Worm (Caenorhabditis elegans) whole organism, L2 larva: ENCODE measurements around the gene Y37E11AL.12.

Experiments used
- ZK546.5 ChIP-seq: sonication (generic microtip); optimal IDR thresholded peaks from 2 replicates; lab custom pipeline; 2017; ENCODE audit warnings: missing biosample characterization, missing genetic modification characterization
- aly-2 ChIP-seq: fragments of 150-350 bp; optimal IDR thresholded peaks from 2 replicates; lab custom pipeline; 2014; ENCODE audit warnings: missing biosample characterization, missing genetic modification characterization
- blmp-1 ChIP-seq: sonication (generic microtip); optimal IDR thresholded peaks from 2 replicates; lab custom pipeline; 2017; ENCODE audit warnings: missing genetic modification characterization, mild to moderate bottlenecking, missing compliant biosample characterization, antibody characterized with exemption, moderate library complexity; ENCODE audit not compliant: insufficient read depth
- elt-1 ChIP-seq: fragments of 150-350 bp; optimal IDR thresholded peaks from 2 replicates; lab custom pipeline; 2014; ENCODE audit warnings: missing biosample characterization, missing genetic modification characterization
- elt-3 ChIP-seq: sonication (generic microtip); optimal IDR thresholded peaks from 2 replicates; lab custom pipeline; 2017; ENCODE audit warnings: missing biosample characterization, missing genetic modification characterization
- mdl-1 ChIP-seq, 2 experiments: fragments of 150-350 bp in 1 of 2; sonication (generic microtip) in 1 of 2; optimal IDR thresholded peaks; 2 replicates each; lab custom pipeline; 2017; ENCODE audit warnings: missing biosample characterization in 2 of 2, missing genetic modification characterization in 2 of 2
- nhr-11 ChIP-seq: fragments of 150-350 bp; optimal IDR thresholded peaks from 2 replicates; lab custom pipeline; 2014; ENCODE audit warnings: missing biosample characterization, missing genetic modification characterization
- nhr-12 ChIP-seq: fragments of 150-350 bp; optimal IDR thresholded peaks from 2 replicates; lab custom pipeline; 2014; ENCODE audit warnings: missing biosample characterization, missing genetic modification characterization
- nhr-237 ChIP-seq: fragments of 150-350 bp; optimal IDR thresholded peaks from 2 replicates; lab custom pipeline; 2014; ENCODE audit warnings: missing biosample characterization, missing genetic modification characterization
- nhr-77 ChIP-seq: fragments of 150-350 bp; optimal IDR thresholded peaks from 2 replicates; lab custom pipeline; 2014; ENCODE audit warnings: missing biosample characterization, missing genetic modification characterization
- snpc-4 ChIP-seq: fragments of 150-350 bp; optimal IDR thresholded peaks from 2 replicates; lab custom pipeline; 2014; ENCODE audit warnings: missing biosample characterization, missing genetic modification characterization
- unc-39 ChIP-seq: fragments of 150-350 bp; optimal IDR thresholded peaks from 2 replicates; lab custom pipeline; 2014; ENCODE audit warnings: missing biosample characterization, missing genetic modification characterization
- unc-62 ChIP-seq: fragments of 150-350 bp; optimal IDR thresholded peaks from 2 replicates; lab custom pipeline; 2014; ENCODE audit warnings: missing biosample characterization, missing genetic modification reagents, missing genetic modification characterization
- zag-1 ChIP-seq: fragments of 150-350 bp; optimal IDR thresholded peaks from 2 replicates; lab custom pipeline; 2014; ENCODE audit warnings: missing biosample characterization, missing genetic modification characterization

- TF ChIP-seq nhr-237 (tag; lab: Kevin White, UChicago) = no peak
- TF ChIP-seq nhr-77 (tag; lab: Kevin White, UChicago) = no peak
- TF ChIP-seq aly-2 (tag; lab: Kevin White, UChicago) = no peak
- no peak for TF ChIP-seq elt-1 (tag; lab: Kevin White, UChicago)
- no peak for TF ChIP-seq zag-1 (tag; lab: Kevin White, UChicago)
- TF ChIP-seq snpc-4 = no peak
- no peak for TF ChIP-seq elt-3 (tag; lab: Kevin White, UChicago)
- TF ChIP-seq blmp-1 (tag; lab: Kevin White, UChicago) = no peak
- TF ChIP-seq nhr-12 = no peak
- TF ChIP-seq unc-39 = no peak
- no peak for TF ChIP-seq ZK546.5
- no peak for TF ChIP-seq mdl-1 (tag; optimal IDR thresholded peaks at IDR 0.05; lab: Kevin White, UChicago)
- TF ChIP-seq unc-62 (GFP tag; lab: Kevin White, UChicago) = no peak
- TF ChIP-seq nhr-11 = no peak
These were observed 3.6 kb downstream of the Y37E11AL.12 start, which contains the start of gene Y37E11AL.2 for ce11 chrIV:3698201-3698600.
